Worm (Caenorhabditis elegans) whole organism, L4/young adult: ENCODE measurements around the gene str-264.

ENCODE experiments used
- W03F9.2 ChIP-seq: fragments of 150-350 bp; optimal IDR thresholded peaks from 2 replicates; lab custom pipeline; 2014; ENCODE audit warnings: missing biosample characterization, missing genetic modification characterization
- dao-5 ChIP-seq: sonication (generic microtip); optimal IDR thresholded peaks from 2 replicates; lab custom pipeline; 2016; ENCODE audit warnings: missing genotype, missing genetic modification characterization, moderate library complexity, missing compliant biosample characterization
- him-1 ChIP-seq: sonication (generic microtip); optimal IDR thresholded peaks from 2 replicates; lab custom pipeline; 2016; ENCODE audit warnings: missing genotype, missing genetic modification reagents, missing genetic modification characterization, missing compliant biosample characterization

str-264 gene

ce11 chrV:15479825-15480224, 12.6 kb downstream of the str-264 start:
- TF ChIP-seq dao-5 (tag; lab: Kevin White, UChicago) (no peak), W03F9.2 (tag; lab: Kevin White, UChicago) (no peak), him-1 (tag; lab: Kevin White, UChicago) (no peak)

ce11 chrV:15479107-15479506, 13.3 kb downstream of the str-264 start:
- TF ChIP-seq him-1 (tag; lab: Kevin White, UChicago) (no peak), W03F9.2 (tag; lab: Kevin White, UChicago) (no peak), dao-5 (tag; lab: Kevin White, UChicago) (no peak)

DNA sequence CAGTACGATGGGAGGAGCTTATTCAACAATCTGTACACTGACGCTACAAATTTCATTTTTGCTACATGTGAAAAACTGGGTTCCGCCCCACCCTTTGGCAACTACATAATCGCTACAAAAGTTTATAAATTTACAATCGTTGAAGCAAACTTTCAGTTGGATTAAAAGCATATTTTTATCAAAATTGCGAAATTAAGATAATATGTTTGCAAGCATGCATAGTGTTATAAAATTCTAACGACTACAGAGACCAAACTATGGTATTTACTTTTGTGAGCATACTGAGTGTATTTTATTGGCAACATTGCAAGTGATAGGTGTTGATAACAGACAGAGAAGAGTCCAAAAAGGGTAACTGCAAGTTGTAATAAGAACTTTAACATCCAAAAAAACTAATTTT, 13.8 kb downstream of the str-264 start, which contains the start of gene C06B8.2:
Gene C06B8.2, minus strand, starts transcription at position 153 of the 400 bp plus-strand sequence.
- TF ChIP-seq W03F9.2 (tag; lab: Kevin White, UChicago) (no peak), dao-5 (tag; lab: Kevin White, UChicago) (no peak), him-1 (tag; lab: Kevin White, UChicago) (no peak)

DNA sequence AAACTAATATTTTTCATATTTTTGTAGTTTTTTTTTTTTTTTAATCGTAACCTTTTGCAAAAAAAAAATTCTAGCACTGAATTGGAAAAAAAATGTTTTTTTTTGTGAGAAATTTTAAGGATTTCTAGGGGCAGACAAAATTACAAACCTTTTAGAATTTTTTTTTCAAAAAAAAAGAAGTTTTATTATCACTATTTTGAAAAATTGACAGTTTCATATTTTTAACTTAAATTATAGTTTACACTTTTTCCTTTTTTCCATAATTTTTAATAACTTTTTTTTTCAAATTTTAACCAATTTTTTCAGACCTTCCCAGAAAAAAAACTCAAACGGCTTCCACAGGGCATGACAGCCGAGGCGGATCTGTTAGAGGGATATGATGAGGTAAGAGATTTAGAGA, 21.4 kb downstream of the str-264 start, which contains the start of gene dpf-1:
Gene dpf-1, plus strand, starts transcription at position 301 of the 400 bp plus-strand sequence.
- TF ChIP-seq dao-5 (tag; lab: Kevin White, UChicago) (no peak), him-1 (tag; lab: Kevin White, UChicago) (no peak), W03F9.2 (tag; lab: Kevin White, UChicago) (no peak)

ce11 chrV:15466719-15467118, 25.7 kb downstream of the str-264 start:
- TF ChIP-seq dao-5 (tag; lab: Kevin White, UChicago) (no peak), W03F9.2 (tag; lab: Kevin White, UChicago) (no peak), him-1 (tag; lab: Kevin White, UChicago) (no peak)

DNA sequence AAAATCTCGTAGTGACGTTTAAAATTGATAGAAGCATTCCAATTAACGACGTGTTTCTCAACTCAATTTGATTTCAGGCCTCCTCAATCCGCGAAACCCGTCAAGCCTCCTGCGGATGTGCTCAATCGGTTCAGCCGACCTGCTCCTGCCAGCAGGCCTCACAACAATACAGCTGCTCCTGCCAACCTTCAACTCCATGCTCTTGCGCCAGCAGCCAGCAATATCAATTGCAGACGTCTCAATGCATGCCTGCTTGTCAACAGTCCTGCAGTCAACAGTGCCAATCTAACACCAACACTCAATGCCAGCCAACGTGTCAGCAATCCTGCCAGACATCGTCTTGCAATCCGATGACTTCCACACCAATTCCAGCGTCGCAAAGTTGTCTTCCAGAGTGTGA, 26.4 kb downstream of the str-264 start:
- TF ChIP-seq him-1 (tag; lab: Kevin White, UChicago) (no peak), dao-5 (tag; lab: Kevin White, UChicago) (no peak), W03F9.2 (tag; lab: Kevin White, UChicago) (no peak)

- peak; percentile 87 for TF ChIP-seq dao-5 (tag; lab: Kevin White, UChicago)
- TF ChIP-seq W03F9.2 (tag; lab: Kevin White, UChicago) = peak; percentile 71
- peak; percentile 92 for TF ChIP-seq him-1 (tag; lab: Kevin White, UChicago)
Measured at ce11 chrV:15465032-15465727, 27.2 kb downstream of the str-264 start, which contains the start of gene pqn-71. Gene pqn-71 (plus strand): TSS chrV:15465677.

- no peak for TF ChIP-seq dao-5 (tag; lab: Kevin White, UChicago)
- TF ChIP-seq him-1 (tag; lab: Kevin White, UChicago) = no peak
- no peak for TF ChIP-seq W03F9.2 (tag; lab: Kevin White, UChicago)
Measured at ce11 chrV:15464402-15464801, 28.0 kb downstream of the str-264 start, which contains the start of gene rocf-1. Gene rocf-1 (minus strand): TSS chrV:15464502.

ce11 chrV:15459088-15459487, 33.3 kb downstream of the str-264 start, which contains the start of gene str-71:
Gene str-71 (minus strand): TSS chrV:15459188.
- no peak for TF ChIP-seq him-1 (tag; lab: Kevin White, UChicago)
- no peak for TF ChIP-seq W03F9.2 (tag; lab: Kevin White, UChicago)
- TF ChIP-seq dao-5 (tag; lab: Kevin White, UChicago) = no peak

DNA sequence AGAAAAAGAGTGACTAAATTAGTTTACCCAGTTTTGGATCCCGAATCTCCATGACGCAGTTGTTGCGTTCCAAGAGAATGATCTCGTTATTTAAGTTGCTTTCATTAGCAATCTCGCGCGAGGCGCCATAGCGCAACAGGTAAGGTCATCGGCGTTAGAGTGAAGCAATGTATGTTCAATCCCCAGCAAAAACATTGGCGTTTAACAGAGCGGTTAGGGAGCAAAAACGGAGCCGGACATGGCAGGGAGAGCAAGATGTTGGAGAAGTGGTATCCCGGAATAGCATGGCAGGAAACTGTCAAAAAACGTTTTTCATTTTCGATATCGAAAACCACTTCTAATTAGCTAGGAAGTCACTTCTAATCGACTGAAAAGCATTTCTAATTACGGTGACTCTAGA, 38.1 kb downstream of the str-264 start:
- no peak for TF ChIP-seq him-1 (tag; lab: Kevin White, UChicago)
- no peak for TF ChIP-seq W03F9.2 (tag; lab: Kevin White, UChicago)
- no peak for TF ChIP-seq dao-5 (tag; lab: Kevin White, UChicago)

DNA sequence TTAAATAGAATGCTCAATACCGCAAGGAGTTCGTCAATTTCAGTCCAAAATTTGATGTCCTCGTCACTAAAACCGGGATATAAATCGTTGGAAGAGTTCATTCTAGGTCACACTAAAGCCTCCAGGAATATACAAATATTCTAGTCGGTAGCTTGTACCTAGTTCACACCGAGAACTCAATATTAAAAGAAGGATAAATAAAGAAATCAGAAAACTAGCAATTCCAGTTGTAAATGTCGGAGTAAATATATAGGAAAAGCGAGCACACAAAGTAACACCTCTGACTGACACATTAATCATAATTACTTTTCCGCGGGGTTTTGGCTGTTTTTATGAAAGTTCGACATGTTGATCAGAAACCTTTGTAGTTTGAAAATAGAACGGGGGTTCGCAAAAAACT, 41.0 kb downstream of the str-264 start, which contains the start of gene srw-33:
Gene srw-33, minus strand, starts transcription at position 101 of the 400 bp plus-strand sequence.
- TF ChIP-seq dao-5 (tag; lab: Kevin White, UChicago) (no peak), W03F9.2 (tag; lab: Kevin White, UChicago) (no peak), him-1 (tag; lab: Kevin White, UChicago) (no peak)

ce11 chrV:15448865-15449264, 43.6 kb downstream of the str-264 start, which contains the start of gene T26H5.14:
Gene T26H5.14 (plus strand): TSS chrV:15449165.
- TF ChIP-seq him-1 (tag; lab: Kevin White, UChicago) = no peak
- TF ChIP-seq W03F9.2 (tag; lab: Kevin White, UChicago) = no peak
- no peak for TF ChIP-seq dao-5 (tag; lab: Kevin White, UChicago)

ce11 chrV:15448408-15448807, 44.0 kb downstream of the str-264 start, which contains the start of gene T26H5.4:
Gene T26H5.4 (minus strand): TSS chrV:15448701.
- TF ChIP-seq him-1 (tag; lab: Kevin White, UChicago) (no peak), W03F9.2 (tag; lab: Kevin White, UChicago) (no peak), dao-5 (tag; lab: Kevin White, UChicago) (no peak)
